Fruit fly (Drosophila melanogaster) whole organism, pupa: Measurements from ENCODE around the gene CG4297.

Experiments used
- CG12605 ChIP-seq: fragments of 200-800 bp; sonication (Bioruptor generic); IDR thresholded peaks from 2 replicates; pipeline ENCODE4 v1.3.6; 2022; ENCODE audit warnings: missing biosample characterization, missing genetic modification characterization
- CG17806 ChIP-seq: fragments of 200-800 bp; sonication (Bioruptor generic); optimal IDR thresholded peaks from 2 replicates; lab custom pipeline; 2018; ENCODE audit warnings: missing biosample characterization, mild to moderate bottlenecking, missing genetic modification characterization, moderate library complexity
- CG32121 ChIP-seq: fragments of 200-800 bp; sonication (Bioruptor generic); IDR thresholded peaks from 2 replicates; pipeline ENCODE4 v1.3.6; 2022; ENCODE audit warnings: missing biosample characterization, missing genetic modification characterization
- CG4496 ChIP-seq: fragments of 200-800 bp; sonication (Bioruptor generic); IDR thresholded peaks from 3 replicates; pipeline ENCODE4 v1.3.6; 2022; ENCODE audit warnings: missing biosample characterization, missing genetic modification characterization
- CG8301 ChIP-seq: fragments of 200-800 bp; sonication (Bioruptor generic); optimal IDR thresholded peaks from 2 replicates; lab custom pipeline; 2018; ENCODE audit warnings: missing biosample characterization, mild to moderate bottlenecking, missing genetic modification characterization
- CG9948 ChIP-seq: fragments of 200-800 bp; sonication (Bioruptor generic); optimal IDR thresholded peaks from 2 replicates; lab custom pipeline; 2018; ENCODE audit warnings: missing biosample characterization, mild to moderate bottlenecking, missing genetic modification characterization, moderate library complexity
- EcR ChIP-seq: fragments of 200-800 bp; sonication (Bioruptor generic); optimal IDR thresholded peaks from 3 replicates; lab custom pipeline; 2019; ENCODE audit warnings: missing biosample characterization, missing genetic modification characterization, mild to moderate bottlenecking, moderate library complexity, missing genetic modification reagents
- Pif1A ChIP-seq: fragments of 200-800 bp; sonication (Bioruptor generic); optimal IDR thresholded peaks from 3 replicates; lab custom pipeline; 2016; ENCODE audit warnings: missing biosample characterization, missing genetic modification characterization
- Snoo ChIP-seq: fragments of 200-800 bp; sonication (Bioruptor generic); optimal IDR thresholded peaks from 3 replicates; lab custom pipeline; 2017; ENCODE audit warnings: missing biosample characterization, mild to moderate bottlenecking, missing genetic modification characterization, inconsistent platforms
- rn ChIP-seq: fragments of 200-800 bp; sonication (Bioruptor generic); IDR thresholded peaks from 2 replicates; pipeline ENCODE4 v1.3.6; 2022; ENCODE audit warnings: missing biosample characterization, missing genetic modification characterization

DNA sequence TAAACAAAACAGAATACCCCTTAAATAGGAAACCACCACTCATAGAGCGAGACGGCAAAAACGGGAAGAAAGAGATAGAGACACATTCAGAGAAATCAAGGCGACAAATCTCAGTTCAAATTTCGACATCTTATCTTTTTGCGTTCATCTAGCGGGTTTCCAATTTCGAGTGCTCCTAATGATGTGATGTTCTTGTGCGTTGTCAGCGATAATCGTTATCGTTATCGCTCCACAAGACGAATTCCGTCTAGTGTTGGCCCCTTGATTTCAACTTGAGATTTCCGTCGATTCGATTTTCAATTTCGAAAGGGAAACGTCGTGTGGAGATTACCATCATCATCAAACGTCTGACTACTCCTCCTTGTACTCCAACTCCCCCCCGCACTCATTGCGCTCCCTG is 24.4 kb upstream of the CG4297 start:
- TF ChIP-seq CG17806 (tag; lab: Kevin White, UChicago) = no peak
- TF ChIP-seq CG32121 = no peak
- no peak for TF ChIP-seq Snoo (tag; lab: Kevin White, UChicago)
- TF ChIP-seq Pif1A (GFP tag; lab: Kevin White, UChicago) = no peak
- no peak for TF ChIP-seq rn
- TF ChIP-seq EcR (GFP tag; lab: Kevin White, UChicago) = no peak
- no peak for TF ChIP-seq CG4496
- no peak for TF ChIP-seq CG9948 (tag; lab: Kevin White, UChicago)
- TF ChIP-seq CG12605 = no peak
- no peak for TF ChIP-seq CG8301 (tag; lab: Kevin White, UChicago)
